Fruit fly (Drosophila melanogaster) whole organism, prepupa: Measurements from ENCODE around the gene CG5160.

Source experiments
- CG11294 ChIP-seq: fragments of 200-800 bp; sonication (Bioruptor generic); IDR thresholded peaks from 2 replicates; pipeline ENCODE4 v1.3.6; 2022; ENCODE audit warnings: missing biosample characterization, missing genetic modification characterization
- CG11762 ChIP-seq: fragments of 200-800 bp; sonication (Bioruptor generic); optimal IDR thresholded peaks from 3 replicates; lab custom pipeline; 2016; ENCODE audit warnings: missing biosample characterization, missing genetic modification characterization; ENCODE audit not compliant: insufficient read depth
- CG1621 ChIP-seq: fragments of 200-800 bp; sonication (Bioruptor generic); optimal IDR thresholded peaks from 3 replicates; lab custom pipeline; 2018; ENCODE audit warnings: missing biosample characterization, mild to moderate bottlenecking, missing genetic modification characterization
- CG16779 ChIP-seq: fragments of 200-800 bp; sonication (Bioruptor generic); optimal IDR thresholded peaks from 3 replicates; lab custom pipeline; 2017; ENCODE audit warnings: missing biosample characterization, mild to moderate bottlenecking, missing genetic modification characterization
- CG3032 ChIP-seq: fragments of 200-800 bp; optimal IDR thresholded peaks from 2 replicates; lab custom pipeline; 2019; ENCODE audit warnings: missing biosample characterization, mild to moderate bottlenecking, missing genetic modification characterization, moderate library complexity
- CG31627 ChIP-seq: fragments of 200-800 bp; sonication (Bioruptor generic); optimal IDR thresholded peaks from 3 replicates; lab custom pipeline; 2016; ENCODE audit warnings: missing biosample characterization, missing genetic modification characterization
- CG34406 ChIP-seq: fragments of 200-800 bp; sonication (Bioruptor generic); optimal IDR thresholded peaks from 3 replicates; lab custom pipeline; 2016; ENCODE audit warnings: missing biosample characterization, missing genetic modification characterization
- CG6792 ChIP-seq: fragments of 200-800 bp; sonication (Bioruptor generic); optimal IDR thresholded peaks from 3 replicates; lab custom pipeline; 2016; ENCODE audit warnings: missing biosample characterization, missing genetic modification characterization
- CG6808 ChIP-seq: fragments of 200-800 bp; sonication (Bioruptor generic); optimal IDR thresholded peaks from 3 replicates; lab custom pipeline; 2017; ENCODE audit warnings: missing biosample characterization, missing genetic modification characterization, mild to moderate bottlenecking, moderate library complexity, missing genetic modification reagents
- CG7368 ChIP-seq: fragments of 200-800 bp; sonication (Bioruptor generic); optimal IDR thresholded peaks from 3 replicates; lab custom pipeline; 2016; ENCODE audit warnings: missing biosample characterization, missing genetic modification characterization
- CG8119 ChIP-seq: fragments of 200-800 bp; sonication (Bioruptor generic); IDR thresholded peaks from 3 replicates; pipeline ENCODE4 v1.3.6; 2022; ENCODE audit warnings: missing biosample characterization, missing genetic modification characterization
- CG8319 ChIP-seq: fragments of 200-800 bp; sonication (Bioruptor generic); optimal IDR thresholded peaks from 3 replicates; lab custom pipeline; 2016; ENCODE audit warnings: missing biosample characterization, missing genetic modification characterization
- Eip75B ChIP-seq: fragments of 200-800 bp; sonication (Bioruptor generic); optimal IDR thresholded peaks from 3 replicates; lab custom pipeline; 2016; ENCODE audit warnings: missing biosample characterization, missing genetic modification characterization
- Eip78C ChIP-seq: fragments of 200-800 bp; sonication (Bioruptor generic); peaks from one replicate; lab custom pipeline; 2016; ENCODE audit warnings: missing biosample characterization, missing genetic modification characterization
- Eip93F ChIP-seq: fragments of 200-800 bp; sonication (Bioruptor generic); optimal IDR thresholded peaks from 2 replicates; lab custom pipeline; 2016; ENCODE audit warnings: missing biosample characterization, mild to moderate bottlenecking, missing genetic modification characterization
- Hr38 ChIP-seq: sonication (Bioruptor generic); optimal IDR thresholded peaks from 2 replicates; lab custom pipeline; 2016; ENCODE audit warnings: missing biosample characterization, missing genetic modification characterization
- Lpt ChIP-seq: fragments of 200-800 bp; sonication (Bioruptor generic); optimal IDR thresholded peaks from 3 replicates; lab custom pipeline; 2016; ENCODE audit warnings: missing biosample characterization, missing genetic modification characterization
- Met ChIP-seq: fragments of 200-800 bp; sonication (Bioruptor generic); optimal IDR thresholded peaks from 3 replicates; lab custom pipeline; 2016; ENCODE audit warnings: missing biosample characterization, missing genetic modification characterization
- OdsH ChIP-seq: fragments of 200-800 bp; sonication (Bioruptor generic); optimal IDR thresholded peaks from 3 replicates; lab custom pipeline; 2016; ENCODE audit warnings: missing biosample characterization, missing genetic modification characterization
- Smox ChIP-seq: fragments of 200-800 bp; sonication (Bioruptor generic); optimal IDR thresholded peaks from 3 replicates; lab custom pipeline; 2016; ENCODE audit warnings: missing biosample characterization, missing genetic modification characterization
- Sox102F ChIP-seq: fragments of 200-800 bp; sonication (Bioruptor generic); optimal IDR thresholded peaks from 2 replicates; lab custom pipeline; 2016; ENCODE audit warnings: missing biosample characterization, mild to moderate bottlenecking, missing genetic modification characterization
- Sox14 ChIP-seq: fragments of 200-800 bp; sonication (Bioruptor generic); optimal IDR thresholded peaks from 3 replicates; lab custom pipeline; 2016; ENCODE audit warnings: missing biosample characterization, missing genetic modification characterization
- Sox15 ChIP-seq: fragments of 200-800 bp; sonication (Bioruptor generic); optimal IDR thresholded peaks from 3 replicates; lab custom pipeline; 2016; ENCODE audit warnings: missing biosample characterization, missing genetic modification characterization
- achi ChIP-seq: fragments of 200-800 bp; sonication (Bioruptor generic); optimal IDR thresholded peaks from 3 replicates; lab custom pipeline; 2016; ENCODE audit warnings: missing biosample characterization, missing genetic modification characterization
- acj6 ChIP-seq: fragments of 200-800 bp; sonication (Bioruptor generic); optimal IDR thresholded peaks from 3 replicates; lab custom pipeline; 2016; ENCODE audit warnings: missing biosample characterization, missing genetic modification characterization
- cyc ChIP-seq: fragments of 200-800 bp; sonication (Bioruptor generic); optimal IDR thresholded peaks from 3 replicates; lab custom pipeline; 2016; ENCODE audit warnings: missing biosample characterization, missing genetic modification characterization
- dac ChIP-seq: fragments of 200-800 bp; sonication (Bioruptor generic); optimal IDR thresholded peaks from 2 replicates; lab custom pipeline; 2017; ENCODE audit warnings: missing biosample characterization, mild to moderate bottlenecking, missing genetic modification characterization
- eg ChIP-seq: fragments of 200-800 bp; sonication (Bioruptor generic); IDR thresholded peaks from 3 replicates; pipeline ENCODE4 v1.3.6; 2022; ENCODE audit warnings: missing biosample characterization, missing genetic modification characterization
- esn ChIP-seq: fragments of 200-800 bp; sonication (Bioruptor generic); optimal IDR thresholded peaks from 2 replicates; lab custom pipeline; 2016; ENCODE audit warnings: missing biosample characterization, mild to moderate bottlenecking, missing genetic modification characterization, moderate library complexity
- fd59A ChIP-seq: fragments of 200-800 bp; sonication (Bioruptor generic); optimal IDR thresholded peaks from 2 replicates; lab custom pipeline; 2017; ENCODE audit warnings: missing biosample characterization, mild to moderate bottlenecking, missing genetic modification characterization, missing genetic modification reagents
- fd85E ChIP-seq: fragments of 200-800 bp; sonication (Bioruptor generic); optimal IDR thresholded peaks from 3 replicates; lab custom pipeline; 2016; ENCODE audit warnings: missing biosample characterization, missing genetic modification characterization
- fkh ChIP-seq: fragments of 200-800 bp; sonication (Bioruptor generic); optimal IDR thresholded peaks from 3 replicates; lab custom pipeline; 2017; ENCODE audit warnings: missing biosample characterization, mild to moderate bottlenecking, missing genetic modification characterization, moderate library complexity
- lz ChIP-seq: fragments of 200-800 bp; sonication (Bioruptor generic); optimal IDR thresholded peaks from 3 replicates; lab custom pipeline; 2016; ENCODE audit warnings: missing biosample characterization, missing genetic modification characterization
- net ChIP-seq: fragments of 200-800 bp; sonication (Bioruptor generic); optimal IDR thresholded peaks from 3 replicates; lab custom pipeline; 2016; ENCODE audit warnings: missing biosample characterization, missing genetic modification characterization
- salr ChIP-seq, 2 experiments: fragments of 200-800 bp; sonication (Bioruptor generic); optimal IDR thresholded peaks; 3 replicates each; lab custom pipeline; 2016 to 2018; ENCODE audit warnings: missing biosample characterization in 2 of 2, missing genetic modification characterization in 2 of 2, mild to moderate bottlenecking in 1 of 2
- ss ChIP-seq, 2 experiments: fragments of 200-800 bp; sonication (Bioruptor generic); optimal IDR thresholded peaks; 2 replicates in 1 of 2; 3 replicates in 1 of 2; lab custom pipeline; 2017 to 2018; ENCODE audit warnings: mild to moderate bottlenecking in 2 of 2, missing biosample characterization in 2 of 2, missing genetic modification characterization in 2 of 2, moderate library complexity in 1 of 2
- svp ChIP-seq: fragments of 200-800 bp; sonication (Bioruptor generic); peaks from one replicate; lab custom pipeline; 2016; ENCODE audit warnings: missing biosample characterization, missing genetic modification characterization
- topi ChIP-seq: fragments of 200-800 bp; sonication (Bioruptor generic); optimal IDR thresholded peaks from 3 replicates; lab custom pipeline; 2016; ENCODE audit warnings: missing biosample characterization, missing genetic modification characterization
- vri ChIP-seq: fragments of 200-800 bp; sonication (Bioruptor generic); optimal IDR thresholded peaks from 3 replicates; lab custom pipeline; 2016; ENCODE audit warnings: missing biosample characterization, mild to moderate bottlenecking, missing genetic modification characterization

CG5160 gene

dm6 chr2L:7418148-7418988 lies 19.8 kb upstream of the CG5160 start (continued):
- TF ChIP-seq Eip75B (GFP tag; lab: Kevin White, UChicago) = peak; percentile 62
- peak; percentile 86 for TF ChIP-seq acj6 (GFP tag; lab: Kevin White, UChicago)
- peak; percentile 42 to 74 for TF ChIP-seq salr (GFP tag; optimal IDR thresholded peaks at IDR 0.05; lab: Kevin White, UChicago)
- peak; percentile 84 for TF ChIP-seq Sox14 (GFP tag; lab: Kevin White, UChicago)
- TF ChIP-seq dac (GFP tag; lab: Kevin White, UChicago) = peak; percentile 39
- peak; percentile 68 for TF ChIP-seq CG8319 (GFP tag; lab: Kevin White, UChicago)
- peak; percentile 70 for TF ChIP-seq CG1621 (tag; lab: Kevin White, UChicago)
- peak; percentile 47 for TF ChIP-seq Lpt (GFP tag; lab: Kevin White, UChicago)
- peak; percentile 23 for TF ChIP-seq fd85E (GFP tag; lab: Kevin White, UChicago)
- TF ChIP-seq fd59A (GFP tag; lab: Kevin White, UChicago) = peak; percentile 68
- TF ChIP-seq OdsH (GFP tag; lab: Kevin White, UChicago) = peak; percentile 85
- peak; percentile 49 to 81 for TF ChIP-seq ss (GFP tag; optimal IDR thresholded peaks at IDR 0.05; lab: Kevin White, UChicago)
- peak; percentile 67 for TF ChIP-seq net
- peak; percentile 91 for TF ChIP-seq esn (GFP tag; lab: Kevin White, UChicago)
- TF ChIP-seq CG11294 (GFP tag; lab: Robert Waterston, UW) = 0 out of 2 replicates have a peak, but pooled peaks have one; percentile 48
- TF ChIP-seq CG6808 = peak; percentile 53
- TF ChIP-seq CG34406 (GFP tag; lab: Kevin White, UChicago) = peak; percentile 81
- TF ChIP-seq Smox = peak; percentile 80
- TF ChIP-seq CG16779 (tag; lab: Kevin White, UChicago) = peak; percentile 74
- TF ChIP-seq CG6792 (GFP tag; lab: Kevin White, UChicago) = peak; percentile 82
- peak; percentile 78 for TF ChIP-seq Sox15 (GFP tag; lab: Kevin White, UChicago)
- peak; percentile 80 for TF ChIP-seq Sox102F (GFP tag; lab: Kevin White, UChicago)
- peak; percentile 58 for TF ChIP-seq vri
- TF ChIP-seq svp (GFP tag; lab: Kevin White, UChicago) = peak; percentile 98
- no peak for TF ChIP-seq Hr38 (GFP tag; lab: Kevin White, UChicago)
- peak; percentile 79 for TF ChIP-seq CG11762
- TF ChIP-seq eg (GFP tag; lab: Robert Waterston, UW) = peak; percentile 44; the same call in 2 of the 3 replicates
- peak; percentile 85 for TF ChIP-seq CG8119 (GFP tag; lab: Robert Waterston, UW)
- TF ChIP-seq achi (GFP tag; lab: Kevin White, UChicago) = peak; percentile 89
- peak; percentile 88 for TF ChIP-seq Met (GFP tag; lab: Kevin White, UChicago)
- TF ChIP-seq Eip78C (GFP tag; lab: Kevin White, UChicago) = peak; percentile 96

- peak; percentile 55 for TF ChIP-seq Eip93F
- peak; percentile 54 for TF ChIP-seq CG31627
- TF ChIP-seq Sox14 (GFP tag; lab: Kevin White, UChicago) = peak; percentile 60
- TF ChIP-seq svp (GFP tag; lab: Kevin White, UChicago) = no peak
- peak; percentile 63 for TF ChIP-seq esn (GFP tag; lab: Kevin White, UChicago)
- TF ChIP-seq topi (GFP tag; lab: Kevin White, UChicago) = peak; percentile 34
- TF ChIP-seq CG3032 = peak; percentile 47
- peak; percentile 17 for TF ChIP-seq cyc (GFP tag; lab: Kevin White, UChicago)
- peak; percentile 67 for TF ChIP-seq Eip78C (GFP tag; lab: Kevin White, UChicago)
- TF ChIP-seq CG7368 (GFP tag; lab: Kevin White, UChicago) = no peak
- peak; percentile 50 for TF ChIP-seq fkh
- TF ChIP-seq lz (GFP tag; lab: Kevin White, UChicago) = peak; percentile 47
- no peak for TF ChIP-seq Hr38 (GFP tag; lab: Kevin White, UChicago)
- TF ChIP-seq, all 60 proteins: peak for 10
Observed at dm6 chr2L:7411947-7412621, 13.5 kb upstream of the CG5160 start, which contains the start of gene chm. Gene chm, plus strand, starts transcription at chr2L:7412417.
